Worm (Caenorhabditis elegans): Measurements from ENCODE around the gene K08E5.5.

DNA sequence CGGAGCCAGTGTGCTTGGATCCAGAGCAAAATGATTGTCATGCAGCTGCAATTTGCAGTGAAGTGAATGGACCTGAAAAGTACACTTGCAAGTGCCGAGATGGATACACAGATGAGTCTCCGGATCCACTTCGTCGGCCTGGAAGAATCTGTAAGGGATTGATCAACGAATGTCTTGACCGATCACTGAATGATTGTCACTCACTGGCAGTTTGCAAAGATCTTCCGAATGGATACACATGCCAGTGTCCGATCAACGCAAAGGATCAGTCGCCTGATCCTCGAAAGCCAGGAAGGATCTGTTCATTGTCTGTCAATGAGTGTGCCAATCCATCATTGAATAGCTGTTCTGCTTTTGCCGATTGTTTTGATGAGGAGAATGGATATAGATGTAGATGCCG is 19.2 kb upstream of the K08E5.5 start:
- no peak for TF ChIP-seq alr-1 (tag; optimal IDR thresholded peaks at IDR 0.05)
- TF ChIP-seq lin-39 (tag; optimal IDR thresholded peaks at IDR 0.05): no peak
- TF ChIP-seq unc-62 (GFP tag; optimal IDR thresholded peaks at IDR 0.05): no peak
- no peak for TF ChIP-seq nhr-12 (tag; optimal IDR thresholded peaks at IDR 0.05)
- no peak for TF ChIP-seq nhr-237 (tag; optimal IDR thresholded peaks at IDR 0.05)

All from whole organism, L2 larva.